Worm (Caenorhabditis elegans): ENCODE measurements around the gene tsp-20.

DNA sequence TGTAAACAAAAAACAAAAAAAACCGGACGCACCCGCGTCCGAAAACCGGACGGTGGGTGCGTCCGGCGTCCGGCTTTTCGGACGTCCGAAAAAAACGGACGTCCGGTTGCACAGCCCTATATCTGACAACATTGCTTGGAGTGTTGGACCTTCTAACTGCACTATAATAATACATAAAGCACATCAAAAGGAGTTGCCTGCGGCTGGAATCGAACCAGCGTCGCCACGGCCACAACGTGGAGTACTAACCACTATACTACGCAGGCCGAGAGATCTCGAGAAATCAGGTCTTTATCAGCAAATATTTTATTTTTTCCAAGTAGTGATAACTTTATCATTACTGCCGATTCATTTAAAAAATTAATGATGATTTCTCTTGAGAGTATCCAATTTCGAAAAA, 40.5 kb downstream of the tsp-20 start:
- no peak for TF ChIP-seq tra-4 (tag; optimal IDR thresholded peaks at IDR 0.05)
- TF ChIP-seq F13C5.2 (tag; optimal IDR thresholded peaks at IDR 0.05), result no peak
- TF ChIP-seq ama-1 (optimal IDR thresholded peaks at IDR 0.05), result no peak
- TF ChIP-seq sea-1 (GFP tag; conservative IDR thresholded peaks at IDR 0.05), result no peak
- no peak for TF ChIP-seq hmbx-1 (tag; optimal IDR thresholded peaks at IDR 0.05)
- TF ChIP-seq aly-1 (tag; optimal IDR thresholded peaks at IDR 0.05), result no peak
